Worm (Caenorhabditis elegans) whole organism, young adult: ENCODE data around the gene skpo-2.

Experiments
- F22D6.2 ChIP-seq: sonication (generic microtip); optimal IDR thresholded peaks from 2 replicates; lab custom pipeline; 2016; ENCODE audit warnings: mild to moderate bottlenecking, missing genetic modification characterization, missing compliant biosample characterization
- T07F8.4 ChIP-seq: sonication (generic microtip); optimal IDR thresholded peaks from 2 replicates; lab custom pipeline; 2016; ENCODE audit warnings: mild to moderate bottlenecking, missing genetic modification characterization, moderate library complexity, missing compliant biosample characterization
- Y53G8AR.9 ChIP-seq: fragments of 200-800 bp; sonication (Bioruptor generic); conservative IDR thresholded peaks from 2 replicates; pipeline ENCODE4 v1.3.6; 2022; ENCODE audit warnings: missing genetic modification reagents, missing genetic modification characterization, missing compliant biosample characterization
- ama-1 ChIP-seq, 3 experiments: fragments of 150-350 bp in 1 of 3; sonication (generic microtip) in 2 of 3; optimal IDR thresholded peaks; 2 replicates each; lab custom pipeline; 2014 to 2018; ENCODE audit warnings: missing biosample characterization in 2 of 3, missing genetic modification characterization in 2 of 3, missing genetic modification reagents in 2 of 3
- aptf-2 ChIP-seq: fragments of 200-800 bp; sonication (Bioruptor generic); conservative IDR thresholded peaks from 2 replicates; pipeline ENCODE4 v1.3.6; 2022; ENCODE audit warnings: missing genetic modification reagents, missing genetic modification characterization, missing compliant biosample characterization
- dox-1 ChIP-seq: fragments of 200-800 bp; sonication (Bioruptor generic); IDR thresholded peaks from 2 replicates; pipeline ENCODE4 v1.3.6; 2022; ENCODE audit warnings: missing genetic modification reagents, missing genetic modification characterization, missing compliant biosample characterization
- efl-1 ChIP-seq: fragments of 150-350 bp; optimal IDR thresholded peaks from 2 replicates; lab custom pipeline; 2014; ENCODE audit warnings: missing biosample characterization, missing genetic modification reagents, missing genetic modification characterization
- fkh-3 ChIP-seq: sonication (generic microtip); optimal IDR thresholded peaks from 2 replicates; lab custom pipeline; 2016; ENCODE audit warnings: mild to moderate bottlenecking, missing genetic modification characterization, missing compliant biosample characterization
- hsf-1 ChIP-seq: fragments of 200-800 bp; sonication (Bioruptor generic); IDR thresholded peaks from 2 replicates; pipeline ENCODE4 v1.3.6; 2022; ENCODE audit warnings: missing genetic modification reagents, missing genetic modification characterization, missing compliant biosample characterization
- lin-26 ChIP-seq: fragments of 200-800 bp; sonication (Bioruptor generic); IDR thresholded peaks from 2 replicates; pipeline ENCODE4 v1.3.6; 2022; ENCODE audit warnings: missing genetic modification reagents, missing genetic modification characterization, missing compliant biosample characterization
- lin-40 ChIP-seq: sonication (generic microtip); optimal IDR thresholded peaks from 2 replicates; lab custom pipeline; 2016; ENCODE audit warnings: missing genetic modification characterization, mild to moderate bottlenecking, missing compliant biosample characterization, missing genotype, missing genetic modification reagents
- pha-4 ChIP-seq: fragments of 150-350 bp; sonication (generic microtip); optimal IDR thresholded peaks from 2 replicates; lab custom pipeline; 2014; ENCODE audit warnings: missing biosample characterization, missing genetic modification reagents, missing genetic modification characterization
- tbp1 ChIP-seq: fragments of 200-800 bp; sonication (Bioruptor generic); optimal IDR thresholded peaks from 2 replicates; lab custom pipeline; 2018; ENCODE audit warnings: mild to moderate bottlenecking, missing genetic modification characterization, missing compliant biosample characterization
- unc-62 ChIP-seq: fragments of 150-350 bp; optimal IDR thresholded peaks from 2 replicates; lab custom pipeline; 2014; ENCODE audit warnings: missing biosample characterization, missing genetic modification reagents, missing genetic modification characterization

DNA sequence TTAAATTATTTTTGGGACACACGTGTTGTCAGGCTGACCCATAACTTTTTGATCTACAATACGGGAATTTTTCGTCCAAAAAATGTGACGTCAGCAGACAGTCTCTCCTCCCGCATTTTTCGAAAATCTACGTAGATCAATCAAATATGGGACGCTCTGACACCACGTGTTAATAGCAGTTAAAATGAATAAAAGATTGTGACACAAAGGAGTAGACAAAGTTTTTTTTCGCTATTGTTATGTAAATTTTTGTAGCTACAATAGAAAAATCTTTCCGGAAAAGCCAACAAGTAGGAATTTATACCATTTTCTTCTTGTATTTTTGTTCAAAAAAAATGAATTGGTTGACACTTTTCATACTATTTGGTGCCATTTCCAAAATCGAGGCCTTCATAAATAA, 5.1 kb upstream of the skpo-2 start, which contains the start of gene C16C8.27:
- no peak for TF ChIP-seq unc-62 (GFP tag; lab: Kevin White, UChicago)
- TF ChIP-seq lin-26: no peak
- no peak for TF ChIP-seq F22D6.2 (tag; lab: Kevin White, UChicago)
- no peak for TF ChIP-seq efl-1
- TF ChIP-seq ama-1 (optimal IDR thresholded peaks at IDR 0.05; lab: Kevin White, UChicago): no peak
- no peak for TF ChIP-seq ama-1 (GFP tag; optimal IDR thresholded peaks at IDR 0.05; lab: Kevin White, UChicago)
- no peak for TF ChIP-seq lin-40 (tag; lab: Kevin White, UChicago)
- TF ChIP-seq Y53G8AR.9 (GFP tag; lab: Robert Waterston, UW): no peak
- TF ChIP-seq aptf-2: no peak
- no peak for TF ChIP-seq pha-4 (tag; lab: Kevin White, UChicago)
- no peak for TF ChIP-seq tbp1
- no peak for TF ChIP-seq hsf-1 (GFP tag; lab: Robert Waterston, UW)
- TF ChIP-seq fkh-3: no peak
- TF ChIP-seq dox-1 (GFP tag; lab: Robert Waterston, UW): no peak
- TF ChIP-seq T07F8.4 (tag; lab: Kevin White, UChicago): no peak
